Worm (Caenorhabditis elegans) whole organism, L2 larva: ENCODE results near the gene cyk-3.

Source experiments
- R02D3.7 ChIP-seq: fragments of 150-350 bp; optimal IDR thresholded peaks from 2 replicates; lab custom pipeline; 2014; ENCODE audit warnings: missing biosample characterization, missing genetic modification characterization
- Y55F3AM.14 ChIP-seq: fragments of 200-800 bp; sonication (Bioruptor generic); optimal IDR thresholded peaks from 2 replicates; lab custom pipeline; 2018; ENCODE audit warnings: mild to moderate bottlenecking, missing genetic modification characterization, missing compliant biosample characterization
- aly-2 ChIP-seq: fragments of 150-350 bp; optimal IDR thresholded peaks from 2 replicates; lab custom pipeline; 2014; ENCODE audit warnings: missing biosample characterization, missing genetic modification characterization
- ama-1 ChIP-seq: fragments of 150-350 bp; optimal IDR thresholded peaks from 2 replicates; lab custom pipeline; 2018; ENCODE audit warnings: inconsistent platforms
- ceh-82 ChIP-seq: fragments of 150-350 bp; optimal IDR thresholded peaks from 2 replicates; lab custom pipeline; 2014; ENCODE audit warnings: missing biosample characterization, missing genetic modification characterization
- egl-27 ChIP-seq: sonication (generic microtip); optimal IDR thresholded peaks from 3 replicates; lab custom pipeline; 2017; ENCODE audit warnings: missing biosample characterization, missing genetic modification reagents, missing genetic modification characterization
- mdl-1 ChIP-seq, 2 experiments: fragments of 150-350 bp in 1 of 2; sonication (generic microtip) in 1 of 2; optimal IDR thresholded peaks; 2 replicates each; lab custom pipeline; 2017; ENCODE audit warnings: missing biosample characterization in 2 of 2, missing genetic modification characterization in 2 of 2
- skn-1 ChIP-seq: sonication (generic microtip); optimal IDR thresholded peaks from 2 replicates; lab custom pipeline; 2017; ENCODE audit warnings: missing biosample characterization, missing genetic modification characterization
- snpc-4 ChIP-seq: fragments of 150-350 bp; optimal IDR thresholded peaks from 2 replicates; lab custom pipeline; 2014; ENCODE audit warnings: missing biosample characterization, missing genetic modification characterization
- zag-1 ChIP-seq: fragments of 150-350 bp; optimal IDR thresholded peaks from 2 replicates; lab custom pipeline; 2014; ENCODE audit warnings: missing biosample characterization, missing genetic modification characterization

- TF ChIP-seq skn-1 (tag; lab: Kevin White, UChicago) = no peak
- no peak for TF ChIP-seq ama-1
- TF ChIP-seq mdl-1 (tag; optimal IDR thresholded peaks at IDR 0.05; lab: Kevin White, UChicago) = no peak
- TF ChIP-seq zag-1 (tag; lab: Kevin White, UChicago) = no peak
- TF ChIP-seq Y55F3AM.14 (GFP tag; lab: Kevin White, UChicago) = no peak
- no peak for TF ChIP-seq snpc-4 (tag; lab: Kevin White, UChicago)
- no peak for TF ChIP-seq aly-2 (tag; lab: Kevin White, UChicago)
- no peak for TF ChIP-seq ceh-82 (tag; lab: Kevin White, UChicago)
- TF ChIP-seq R02D3.7 = no peak
- no peak for TF ChIP-seq egl-27
These were observed 53.8 kb downstream of the cyk-3 start for ce11 chrIII:6073673-6074331.
